Worm (Caenorhabditis elegans) whole organism, L2 larva: ENCODE results near the gene Y4C6B.7.

ENCODE experiments used
- aly-2 ChIP-seq: fragments of 150-350 bp; optimal IDR thresholded peaks from 2 replicates; lab custom pipeline; 2014; ENCODE audit warnings: missing biosample characterization, missing genetic modification characterization
- ceh-82 ChIP-seq: fragments of 150-350 bp; optimal IDR thresholded peaks from 2 replicates; lab custom pipeline; 2014; ENCODE audit warnings: missing biosample characterization, missing genetic modification characterization
- fos-1 ChIP-seq: fragments of 150-350 bp; optimal IDR thresholded peaks from 2 replicates; lab custom pipeline; 2014; ENCODE audit warnings: missing biosample characterization, missing genetic modification characterization
- lin-39 ChIP-seq: fragments of 150-350 bp; optimal IDR thresholded peaks from 2 replicates; lab custom pipeline; 2014; ENCODE audit warnings: missing biosample characterization, missing genetic modification reagents, missing genetic modification characterization
- lsy-2 ChIP-seq, 2 experiments: fragments of 150-350 bp in 1 of 2; sonication (generic microtip) in 1 of 2; optimal IDR thresholded peaks; 2 replicates each; lab custom pipeline; 2014 to 2017; ENCODE audit warnings: missing biosample characterization in 2 of 2, missing genetic modification characterization in 2 of 2
- nhr-237 ChIP-seq: fragments of 150-350 bp; optimal IDR thresholded peaks from 2 replicates; lab custom pipeline; 2014; ENCODE audit warnings: missing biosample characterization, missing genetic modification characterization
- nhr-77 ChIP-seq: fragments of 150-350 bp; optimal IDR thresholded peaks from 2 replicates; lab custom pipeline; 2014; ENCODE audit warnings: missing biosample characterization, missing genetic modification characterization
- ztf-11 ChIP-seq: sonication (generic microtip); optimal IDR thresholded peaks from 2 replicates; lab custom pipeline; 2017; ENCODE audit warnings: missing biosample characterization, missing genetic modification characterization

DNA sequence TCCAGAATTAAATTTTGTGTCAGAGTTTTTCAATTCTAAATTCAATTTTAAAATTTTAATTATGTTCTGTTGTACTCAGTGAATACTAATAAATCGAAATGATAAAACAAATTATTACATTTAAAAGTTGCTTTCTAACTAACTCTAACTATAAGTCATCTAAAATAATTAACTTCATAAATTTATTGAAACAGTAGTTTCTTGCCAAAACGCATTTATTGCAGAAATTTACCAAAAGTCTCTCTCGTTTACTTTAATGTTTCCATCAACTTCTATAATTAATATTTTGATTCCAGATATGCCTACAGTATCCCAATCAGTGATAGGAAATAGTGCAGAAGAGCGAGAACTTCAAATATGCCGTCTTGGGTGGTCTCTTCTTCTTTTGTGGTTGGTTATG is 47.3 kb upstream of the Y4C6B.7 start, which contains the start of gene ZK616.1:
- no peak for TF ChIP-seq nhr-237 (tag; lab: Kevin White, UChicago)
- TF ChIP-seq lin-39 (tag; lab: Kevin White, UChicago): no peak
- TF ChIP-seq aly-2 (tag; lab: Kevin White, UChicago): no peak
- no peak for TF ChIP-seq ceh-82 (tag; lab: Kevin White, UChicago)
- no peak for TF ChIP-seq fos-1 (tag; lab: Kevin White, UChicago)
- no peak for TF ChIP-seq ztf-11 (tag; lab: Kevin White, UChicago)
- no peak for TF ChIP-seq nhr-77 (tag; lab: Kevin White, UChicago)
- no peak for TF ChIP-seq lsy-2 (tag; optimal IDR thresholded peaks at IDR 0.05; lab: Kevin White, UChicago)
